Fruit fly (Drosophila melanogaster) whole organism, embryonic: ENCODE measurements around the gene CG31804.

ENCODE experiments used
- CG10321 ChIP-seq: fragments of 200-800 bp; sonication (Bioruptor generic); IDR thresholded peaks from 2 replicates; pipeline ENCODE4 v1.3.6; 2022; ENCODE audit warnings: missing biosample characterization, missing genetic modification characterization
- CG11093 ChIP-seq: fragments of 200-800 bp; sonication (Bioruptor generic); IDR thresholded peaks from 3 replicates; pipeline ENCODE4 v1.3.6; 2022; ENCODE audit warnings: missing biosample characterization, missing genetic modification characterization
- CG12236 ChIP-seq: fragments of 200-800 bp; sonication (Bioruptor generic); optimal IDR thresholded peaks from 2 replicates; lab custom pipeline; 2016; ENCODE audit warnings: missing biosample characterization, missing genetic modification characterization
- CG12299 ChIP-seq: fragments of 200-800 bp; sonication (Bioruptor generic); optimal IDR thresholded peaks from 2 replicates; lab custom pipeline; 2018; ENCODE audit warnings: missing biosample characterization, mild to moderate bottlenecking, missing genetic modification characterization
- CG12942 ChIP-seq: fragments of 200-800 bp; sonication (Bioruptor generic); optimal IDR thresholded peaks from 3 replicates; lab custom pipeline; 2016; ENCODE audit warnings: missing biosample characterization, missing genetic modification characterization
- CG13123 ChIP-seq: fragments of 200-800 bp; sonication (Bioruptor generic); optimal IDR thresholded peaks from 2 replicates; lab custom pipeline; 2016; ENCODE audit warnings: missing biosample characterization, missing genetic modification characterization
- CG14667 ChIP-seq: fragments of 200-800 bp; sonication (Bioruptor generic); IDR thresholded peaks from 2 replicates; pipeline ENCODE4 v1.3.6; 2022; ENCODE audit warnings: missing biosample characterization, missing genetic modification characterization
- CG15514 ChIP-seq: fragments of 200-800 bp; sonication (Bioruptor generic); optimal IDR thresholded peaks from 3 replicates; lab custom pipeline; 2017; ENCODE audit warnings: missing biosample characterization, missing genetic modification characterization, mild to moderate bottlenecking, moderate library complexity, missing genetic modification reagents
- CG1602 ChIP-seq: fragments of 200-800 bp; sonication (Bioruptor generic); optimal IDR thresholded peaks from 3 replicates; lab custom pipeline; 2016; ENCODE audit warnings: missing biosample characterization, missing genetic modification characterization
- CG1647 ChIP-seq: fragments of 200-800 bp; sonication (Bioruptor generic); optimal IDR thresholded peaks from 3 replicates; lab custom pipeline; 2016; ENCODE audit warnings: missing biosample characterization, missing genetic modification characterization
- CG17328 ChIP-seq: fragments of 200-800 bp; sonication (Bioruptor generic); IDR thresholded peaks from 2 replicates; pipeline ENCODE4 v1.3.6; 2022; ENCODE audit warnings: missing biosample characterization, missing genetic modification characterization
- CG17802 ChIP-seq: fragments of 200-800 bp; sonication (Bioruptor generic); optimal IDR thresholded peaks from 2 replicates; lab custom pipeline; 2018; ENCODE audit warnings: missing biosample characterization, mild to moderate bottlenecking, missing genetic modification characterization, moderate library complexity
- CG1832 ChIP-seq: fragments of 200-800 bp; sonication (Bioruptor generic); optimal IDR thresholded peaks from 2 replicates; lab custom pipeline; 2017; ENCODE audit warnings: missing biosample characterization, mild to moderate bottlenecking, missing genetic modification characterization, inconsistent platforms
- CG2120 ChIP-seq: fragments of 200-800 bp; sonication (Bioruptor generic); optimal IDR thresholded peaks from 3 replicates; lab custom pipeline; 2016; ENCODE audit warnings: missing biosample characterization, missing genetic modification characterization
- CG30020 ChIP-seq: fragments of 200-800 bp; optimal IDR thresholded peaks from 2 replicates; lab custom pipeline; 2019; ENCODE audit warnings: missing biosample characterization, mild to moderate bottlenecking, missing genetic modification characterization, moderate library complexity
- CG32767 ChIP-seq: fragments of 200-800 bp; sonication (Bioruptor generic); IDR thresholded peaks from 2 replicates; pipeline ENCODE4 v1.3.6; 2022; ENCODE audit warnings: missing biosample characterization, missing genetic modification characterization
- CG4360 ChIP-seq: fragments of 200-800 bp; sonication (Bioruptor generic); IDR thresholded peaks from 2 replicates; pipeline ENCODE4 v1.3.6; 2022; ENCODE audit warnings: missing biosample characterization, missing genetic modification characterization
- CG6254 ChIP-seq: fragments of 200-800 bp; sonication (Bioruptor generic); optimal IDR thresholded peaks from 3 replicates; lab custom pipeline; 2017; ENCODE audit warnings: mild to moderate bottlenecking, missing biosample characterization, missing genetic modification reagents, missing genetic modification characterization
- CG6765 ChIP-seq: fragments of 200-800 bp; sonication (Bioruptor generic); optimal IDR thresholded peaks from 3 replicates; lab custom pipeline; 2017; ENCODE audit warnings: missing biosample characterization, mild to moderate bottlenecking, missing genetic modification characterization
- CG6854 ChIP-seq: fragments of 200-800 bp; sonication (Bioruptor generic); optimal IDR thresholded peaks from 3 replicates; lab custom pipeline; 2017; ENCODE audit warnings: missing biosample characterization, mild to moderate bottlenecking, missing genetic modification characterization
- CG7745 ChIP-seq: fragments of 200-800 bp; sonication (Bioruptor generic); optimal IDR thresholded peaks from 2 replicates; lab custom pipeline; 2018; ENCODE audit warnings: missing biosample characterization, mild to moderate bottlenecking, missing genetic modification characterization, moderate library complexity
- Camta ChIP-seq: fragments of 200-800 bp; sonication (Bioruptor generic); optimal IDR thresholded peaks from 2 replicates; lab custom pipeline; 2016; ENCODE audit warnings: missing biosample characterization, missing genetic modification characterization
- Chrac-16 ChIP-seq: fragments of 200-800 bp; sonication (Bioruptor generic); optimal IDR thresholded peaks from 3 replicates; lab custom pipeline; 2016; ENCODE audit warnings: missing biosample characterization, missing genetic modification characterization
- Dad ChIP-seq: fragments of 200-800 bp; sonication (Bioruptor generic); optimal IDR thresholded peaks from 3 replicates; lab custom pipeline; 2016; ENCODE audit warnings: missing biosample characterization, missing genetic modification characterization
- Doc2 ChIP-seq: fragments of 200-800 bp; sonication (Bioruptor generic); IDR thresholded peaks from 2 replicates; pipeline ENCODE4 v1.3.6; 2022; ENCODE audit warnings: missing biosample characterization, missing genetic modification characterization
- Doc3 ChIP-seq: fragments of 200-800 bp; sonication (Bioruptor generic); IDR thresholded peaks from 3 replicates; pipeline ENCODE4 v1.3.6; 2022; ENCODE audit warnings: missing biosample characterization, missing genetic modification characterization; ENCODE audit not compliant: partially characterized antibody
- Eip74EF ChIP-seq, 2 experiments: fragments of 200-800 bp in 1 of 2; fragments of >200 bp in 1 of 2; sonication (Bioruptor generic) in 1 of 2; optimal IDR thresholded peaks; 2 replicates each; lab custom pipeline; 2017 to 2019; ENCODE audit warnings: missing biosample characterization in 2 of 2, missing genetic modification characterization in 2 of 2, mild to moderate bottlenecking in 1 of 2, moderate library complexity in 1 of 2
- Gug ChIP-seq: fragments of 200-800 bp; sonication (Bioruptor generic); IDR thresholded peaks from 4 replicates; pipeline ENCODE4 v1.3.6; 2022; ENCODE audit warnings: missing biosample characterization, missing genetic modification characterization
- Hand ChIP-seq: fragments of 200-800 bp; sonication (Bioruptor generic); optimal IDR thresholded peaks from 2 replicates; lab custom pipeline; 2017; ENCODE audit warnings: mild to moderate bottlenecking, missing biosample characterization, missing genetic modification reagents, missing genetic modification characterization
- Meics ChIP-seq: fragments of 200-800 bp; sonication (Bioruptor generic); optimal IDR thresholded peaks from 2 replicates; lab custom pipeline; 2017; ENCODE audit warnings: missing biosample characterization, mild to moderate bottlenecking, missing genetic modification characterization
- Optix ChIP-seq: fragments of 200-800 bp; sonication (Bioruptor generic); IDR thresholded peaks from 3 replicates; pipeline ENCODE4 v1.3.6; 2022; ENCODE audit warnings: missing biosample characterization, missing genetic modification characterization
- Poxn ChIP-seq: fragments of 200-800 bp; sonication (Bioruptor generic); IDR thresholded peaks from 2 replicates; pipeline ENCODE4 v1.3.6; 2022; ENCODE audit warnings: missing biosample characterization, missing genetic modification characterization
- aop ChIP-seq: fragments of 200-800 bp; sonication (Bioruptor generic); IDR thresholded peaks from 2 replicates; pipeline ENCODE4 v1.3.6; 2022; ENCODE audit warnings: missing biosample characterization, missing genetic modification characterization
- bbx ChIP-seq: fragments of 200-800 bp; sonication (Bioruptor generic); IDR thresholded peaks from 2 replicates; pipeline ENCODE4 v1.3.6; 2022; ENCODE audit warnings: missing biosample characterization, missing genetic modification characterization; ENCODE audit not compliant: partially characterized antibody
- dm ChIP-seq: fragments of 200-800 bp; sonication (Bioruptor generic); optimal IDR thresholded peaks from 3 replicates; lab custom pipeline; 2016; ENCODE audit warnings: missing biosample characterization, missing genetic modification characterization
- dmrt99B ChIP-seq: fragments of 200-800 bp; sonication (Bioruptor generic); optimal IDR thresholded peaks from 2 replicates; lab custom pipeline; 2018; ENCODE audit warnings: missing biosample characterization, mild to moderate bottlenecking, missing genetic modification characterization, moderate library complexity
- ems ChIP-seq: fragments of 200-800 bp; sonication (Bioruptor generic); optimal IDR thresholded peaks from 3 replicates; lab custom pipeline; 2016; ENCODE audit warnings: missing biosample characterization, missing genetic modification characterization
- fu2 ChIP-seq: fragments of 200-800 bp; sonication (Bioruptor generic); optimal IDR thresholded peaks from 2 replicates; lab custom pipeline; 2016; ENCODE audit warnings: missing biosample characterization, missing genetic modification characterization
- nau ChIP-seq: fragments of 200-800 bp; sonication (Bioruptor generic); optimal IDR thresholded peaks from 3 replicates; lab custom pipeline; 2017; ENCODE audit warnings: missing biosample characterization, mild to moderate bottlenecking, missing genetic modification characterization, missing genetic modification reagents
- oc ChIP-seq: fragments of 200-800 bp; sonication (Bioruptor generic); optimal IDR thresholded peaks from 2 replicates; lab custom pipeline; 2018; ENCODE audit warnings: missing biosample characterization, mild to moderate bottlenecking, missing genetic modification characterization, moderate library complexity
- pb ChIP-seq: fragments of 200-800 bp; sonication (Bioruptor generic); optimal IDR thresholded peaks from 3 replicates; lab custom pipeline; 2016; ENCODE audit warnings: missing biosample characterization, missing genetic modification characterization
- ro ChIP-seq: fragments of 200-800 bp; sonication (Bioruptor generic); IDR thresholded peaks from 2 replicates; pipeline ENCODE4 v1.3.6; 2022; ENCODE audit warnings: missing biosample characterization, missing genetic modification characterization
- run ChIP-seq: fragments of 200-800 bp; sonication (Bioruptor generic); optimal IDR thresholded peaks from 3 replicates; lab custom pipeline; 2018; ENCODE audit warnings: missing biosample characterization, mild to moderate bottlenecking, missing genetic modification characterization
- sisA ChIP-seq: fragments of 200-800 bp; sonication (Bioruptor generic); IDR thresholded peaks from 2 replicates; pipeline ENCODE4 v1.3.6; 2022; ENCODE audit warnings: missing biosample characterization, missing genetic modification characterization
- sob ChIP-seq: fragments of 200-800 bp; sonication (Bioruptor generic); IDR thresholded peaks from 2 replicates; pipeline ENCODE4 v1.3.6; 2022; ENCODE audit warnings: missing biosample characterization, missing genetic modification characterization
- sqz ChIP-seq: fragments of 200-800 bp; sonication (Bioruptor generic); optimal IDR thresholded peaks from 3 replicates; lab custom pipeline; 2018; ENCODE audit warnings: missing biosample characterization, mild to moderate bottlenecking, missing genetic modification characterization
- tio ChIP-seq: fragments of 200-800 bp; sonication (Bioruptor generic); optimal IDR thresholded peaks from 2 replicates; lab custom pipeline; 2017; ENCODE audit warnings: missing biosample characterization, missing genetic modification characterization, inconsistent platforms
- toy ChIP-seq: fragments of 200-800 bp; sonication (Bioruptor generic); IDR thresholded peaks from 2 replicates; pipeline ENCODE4 v1.3.6; 2022; ENCODE audit warnings: missing biosample characterization, missing genetic modification characterization
- twi ChIP-seq: fragments of 200-800 bp; optimal IDR thresholded peaks from 2 replicates; lab custom pipeline; 2019; ENCODE audit warnings: missing biosample characterization, mild to moderate bottlenecking, missing genetic modification characterization, moderate library complexity
- wek ChIP-seq: fragments of 200-800 bp; sonication (Bioruptor generic); optimal IDR thresholded peaks from 3 replicates; lab custom pipeline; 2018; ENCODE audit warnings: missing biosample characterization, mild to moderate bottlenecking, missing genetic modification characterization, moderate library complexity
- z ChIP-seq: fragments of 200-800 bp; sonication (Bioruptor generic); IDR thresholded peaks from 3 replicates; pipeline ENCODE4 v1.3.6; 2022; ENCODE audit warnings: missing biosample characterization, missing genetic modification characterization

Gene CG31804

dm6 chr2L:17379844-17380243 lies 16.5 kb downstream of the CG31804 start (continued):
- peak; percentile 60 for TF ChIP-seq CG1647
- TF ChIP-seq Gug (GFP tag; lab: Robert Waterston, UW), result no peak
- TF ChIP-seq Eip74EF (GFP tag; optimal IDR thresholded peaks at IDR 0.05; lab: Kevin White, UChicago), result peak in 1 of 2 experiments; percentile 46
- TF ChIP-seq CG17802, result peak; percentile 51
- TF ChIP-seq Dad, result peak; percentile 38
- TF ChIP-seq CG30020 (tag; lab: Kevin White, UChicago), result no peak
- TF ChIP-seq sqz (GFP tag; lab: Kevin White, UChicago), result peak; percentile 83
- peak; percentile 71 for TF ChIP-seq CG1602
- TF ChIP-seq sob, result peak; percentile 61
- TF ChIP-seq fu2, result no peak
- TF ChIP-seq twi, result peak; percentile 64
- TF ChIP-seq CG12236 (GFP tag; lab: Kevin White, UChicago), result peak; percentile 75
- peak; percentile 47 for TF ChIP-seq tio (GFP tag; lab: Kevin White, UChicago)
- TF ChIP-seq CG17328 (GFP tag; lab: Robert Waterston, UW), result peak; percentile 76
- no peak for TF ChIP-seq CG1832 (GFP tag; lab: Kevin White, UChicago)
- TF ChIP-seq CG15514 (GFP tag; lab: Kevin White, UChicago), result peak; percentile 22
- TF ChIP-seq CG32767 (GFP tag; lab: Robert Waterston, UW), result peak; percentile 44; the same call in 1 of the 2 replicates
- peak; percentile 67 for TF ChIP-seq CG4360
- TF ChIP-seq CG11093 (GFP tag; lab: Robert Waterston, UW), result no peak; the same call in 2 of the 3 replicates
- TF ChIP-seq Meics (GFP tag; lab: Kevin White, UChicago), result peak; percentile 9
- TF ChIP-seq Doc2, result no peak
- peak; percentile 24 for TF ChIP-seq dm (GFP tag; lab: Kevin White, UChicago)
- TF ChIP-seq run (tag; lab: Kevin White, UChicago), result peak; percentile 56
- peak; percentile 88 for TF ChIP-seq oc (tag; lab: Kevin White, UChicago)
- peak; percentile 32; the same call in 1 of the 3 replicates for TF ChIP-seq Optix
- TF ChIP-seq ems (GFP tag; lab: Kevin White, UChicago), result peak; percentile 56
- TF ChIP-seq CG12942 (GFP tag; lab: Kevin White, UChicago), result peak; percentile 13
- TF ChIP-seq wek (GFP tag; lab: Kevin White, UChicago), result peak; percentile 89
- TF ChIP-seq CG6254 (GFP tag; lab: Kevin White, UChicago), result peak; percentile 81
- TF ChIP-seq ro, result no peak
- TF ChIP-seq CG12299, result peak; percentile 59
- TF ChIP-seq bbx (GFP tag; lab: Robert Waterston, UW), result no peak
- TF ChIP-seq Chrac-16 (GFP tag; lab: Kevin White, UChicago), result no peak
- peak; percentile 63 for TF ChIP-seq dmrt99B (tag; lab: Kevin White, UChicago)
- TF ChIP-seq CG13123 (GFP tag; lab: Kevin White, UChicago), result peak; percentile 73
- TF ChIP-seq CG7745 (tag; lab: Kevin White, UChicago), result peak; percentile 84
- TF ChIP-seq CG10321 (GFP tag; lab: Robert Waterston, UW), result no peak
- peak; percentile 39 for TF ChIP-seq pb (GFP tag; lab: Kevin White, UChicago)
- TF ChIP-seq nau, result peak; percentile 76
- 0 out of 2 replicates have a peak, but pooled peaks have one; percentile 44 for TF ChIP-seq aop (GFP tag; lab: Robert Waterston, UW)
- no peak for TF ChIP-seq Poxn
- no peak for TF ChIP-seq CG14667 (GFP tag; lab: Robert Waterston, UW)
- TF ChIP-seq Doc3 (GFP tag; lab: Robert Waterston, UW), result no peak
- TF ChIP-seq z (GFP tag; lab: Robert Waterston, UW), result peak; percentile 47; the same call in 1 of the 3 replicates
- TF ChIP-seq Hand (GFP tag; lab: Kevin White, UChicago), result no peak
- no peak for TF ChIP-seq sisA
- TF ChIP-seq CG6765 (GFP tag; lab: Kevin White, UChicago), result no peak
- no peak for TF ChIP-seq toy
- TF ChIP-seq Camta (GFP tag; lab: Kevin White, UChicago), result peak; percentile 81
- TF ChIP-seq CG6854 (GFP tag; lab: Kevin White, UChicago), result no peak
- no peak for TF ChIP-seq CG2120 (GFP tag; lab: Kevin White, UChicago)
